Fruit fly (Drosophila melanogaster) whole organism, embryonic: ENCODE results near the gene CG7646.

Experiments used
- Abd-B ChIP-seq: fragments of 200-800 bp; sonication (Bioruptor generic); optimal IDR thresholded peaks from 2 replicates; lab custom pipeline; 2018; ENCODE audit warnings: missing biosample characterization, mild to moderate bottlenecking, missing genetic modification characterization, moderate library complexity
- Bdp1 ChIP-seq: fragments of 200-800 bp; sonication (Bioruptor generic); optimal IDR thresholded peaks from 3 replicates; lab custom pipeline; 2016; ENCODE audit warnings: missing biosample characterization, missing genetic modification characterization
- CG12236 ChIP-seq: fragments of 200-800 bp; sonication (Bioruptor generic); optimal IDR thresholded peaks from 2 replicates; lab custom pipeline; 2016; ENCODE audit warnings: missing biosample characterization, missing genetic modification characterization
- CG12659 ChIP-seq: fragments of 200-800 bp; sonication (Bioruptor generic); optimal IDR thresholded peaks from 3 replicates; lab custom pipeline; 2017; ENCODE audit warnings: mild to moderate bottlenecking, missing biosample characterization, missing genetic modification reagents, missing genetic modification characterization
- CG14014 ChIP-seq: fragments of 200-800 bp; sonication (Bioruptor generic); IDR thresholded peaks from 2 replicates; pipeline ENCODE4 v1.3.6; 2022; ENCODE audit warnings: missing biosample characterization, missing genetic modification characterization
- CG15073 ChIP-seq: fragments of 200-800 bp; sonication (Bioruptor generic); optimal IDR thresholded peaks from 2 replicates; lab custom pipeline; 2016; ENCODE audit warnings: missing biosample characterization, missing genetic modification characterization
- CG15269 ChIP-seq: fragments of 200-800 bp; sonication (Bioruptor generic); optimal IDR thresholded peaks from 2 replicates; lab custom pipeline; 2018; ENCODE audit warnings: missing biosample characterization, mild to moderate bottlenecking, missing genetic modification characterization, moderate library complexity
- CG1602 ChIP-seq: fragments of 200-800 bp; sonication (Bioruptor generic); optimal IDR thresholded peaks from 3 replicates; lab custom pipeline; 2016; ENCODE audit warnings: missing biosample characterization, missing genetic modification characterization
- CG17385 ChIP-seq: fragments of 200-800 bp; sonication (Bioruptor generic); optimal IDR thresholded peaks from 3 replicates; lab custom pipeline; 2018; ENCODE audit warnings: missing biosample characterization, mild to moderate bottlenecking, missing genetic modification characterization
- CG18619 ChIP-seq: fragments of 200-800 bp; sonication (Bioruptor generic); optimal IDR thresholded peaks from 3 replicates; lab custom pipeline; 2017; ENCODE audit warnings: missing biosample characterization, mild to moderate bottlenecking, missing genetic modification characterization
- CG2120 ChIP-seq: fragments of 200-800 bp; sonication (Bioruptor generic); optimal IDR thresholded peaks from 3 replicates; lab custom pipeline; 2016; ENCODE audit warnings: missing biosample characterization, missing genetic modification characterization
- CG2712 ChIP-seq: fragments of 200-800 bp; optimal IDR thresholded peaks from 3 replicates; lab custom pipeline; 2019; ENCODE audit warnings: missing biosample characterization, mild to moderate bottlenecking, missing genetic modification characterization, moderate library complexity
- CG3163 ChIP-seq: fragments of 200-800 bp; sonication (Bioruptor generic); optimal IDR thresholded peaks from 3 replicates; lab custom pipeline; 2016; ENCODE audit warnings: missing biosample characterization, missing genetic modification characterization
- CG3838 ChIP-seq: fragments of 200-800 bp; sonication (Bioruptor generic); optimal IDR thresholded peaks from 3 replicates; lab custom pipeline; 2016; ENCODE audit warnings: missing biosample characterization, missing genetic modification characterization
- CG43689 ChIP-seq: fragments of 200-800 bp; sonication (Bioruptor generic); IDR thresholded peaks from 2 replicates; pipeline ENCODE4 v1.3.6; 2022; ENCODE audit warnings: missing biosample characterization, missing genetic modification characterization
- CG4707 ChIP-seq: fragments of 200-800 bp; sonication (Bioruptor generic); optimal IDR thresholded peaks from 2 replicates; lab custom pipeline; 2018; ENCODE audit warnings: missing biosample characterization, mild to moderate bottlenecking, missing genetic modification characterization, moderate library complexity
- CG6654 ChIP-seq: fragments of 200-800 bp; sonication (Bioruptor generic); optimal IDR thresholded peaks from 2 replicates; lab custom pipeline; 2017; ENCODE audit warnings: missing biosample characterization, mild to moderate bottlenecking, missing genetic modification characterization
- CG7987 ChIP-seq: fragments of 200-800 bp; sonication (Bioruptor generic); optimal IDR thresholded peaks from 2 replicates; lab custom pipeline; 2018; ENCODE audit warnings: missing biosample characterization, mild to moderate bottlenecking, missing genetic modification characterization, moderate library complexity
- CG8944 ChIP-seq: fragments of 200-800 bp; sonication (Bioruptor generic); optimal IDR thresholded peaks from 3 replicates; lab custom pipeline; 2016; ENCODE audit warnings: missing biosample characterization, missing genetic modification characterization
- CoRest ChIP-seq: fragments of 200-800 bp; sonication (Bioruptor generic); optimal IDR thresholded peaks from 3 replicates; lab custom pipeline; 2018; ENCODE audit warnings: missing biosample characterization, mild to moderate bottlenecking, missing genetic modification characterization, moderate library complexity
- Dbx ChIP-seq: fragments of 200-800 bp; sonication (Bioruptor generic); IDR thresholded peaks from 3 replicates; pipeline ENCODE4 v1.3.6; 2022; ENCODE audit warnings: missing biosample characterization, missing genetic modification characterization
- Dip2 ChIP-seq: fragments of 200-800 bp; sonication (Bioruptor generic); IDR thresholded peaks from 2 replicates; pipeline ENCODE4 v1.3.6; 2022; ENCODE audit warnings: missing biosample characterization, missing genetic modification characterization
- Dip3 ChIP-seq: fragments of 200-800 bp; sonication (Bioruptor generic); optimal IDR thresholded peaks from 3 replicates; lab custom pipeline; 2016; ENCODE audit warnings: missing biosample characterization, missing genetic modification characterization
- Doc2 ChIP-seq: fragments of 200-800 bp; sonication (Bioruptor generic); IDR thresholded peaks from 2 replicates; pipeline ENCODE4 v1.3.6; 2022; ENCODE audit warnings: missing biosample characterization, missing genetic modification characterization
- HLH3B ChIP-seq: fragments of 200-800 bp; sonication (Bioruptor generic); IDR thresholded peaks from 2 replicates; pipeline ENCODE4 v1.3.6; 2022; ENCODE audit warnings: missing biosample characterization, missing genetic modification characterization
- HLHmδ ChIP-seq: fragments of 200-800 bp; sonication (Bioruptor generic); optimal IDR thresholded peaks from 2 replicates; lab custom pipeline; 2018; ENCODE audit warnings: missing biosample characterization, mild to moderate bottlenecking, missing genetic modification characterization, moderate library complexity
- Hr39 ChIP-seq: fragments of >200 bp; optimal IDR thresholded peaks from 2 replicates; lab custom pipeline; 2017
- Hsf ChIP-seq: fragments of 200-800 bp; sonication (Bioruptor generic); optimal IDR thresholded peaks from 3 replicates; lab custom pipeline; 2016; ENCODE audit warnings: missing biosample characterization, missing genetic modification characterization
- Kr ChIP-seq: fragments of 200-800 bp; sonication (Bioruptor generic); optimal IDR thresholded peaks from 2 replicates; lab custom pipeline; 2017; ENCODE audit warnings: missing biosample characterization, mild to moderate bottlenecking, missing genetic modification characterization
- Lpt ChIP-seq: fragments of >200 bp; optimal IDR thresholded peaks from 2 replicates; lab custom pipeline; 2018; ENCODE audit warnings: missing biosample characterization, missing genetic modification characterization
- MBD-R2 ChIP-seq: fragments of 200-800 bp; sonication (Bioruptor generic); IDR thresholded peaks from 2 replicates; pipeline ENCODE4 v1.3.6; 2022; ENCODE audit warnings: missing biosample characterization, missing genetic modification characterization
- Nf-YB ChIP-seq: fragments of 200-800 bp; sonication (Bioruptor generic); optimal IDR thresholded peaks from 3 replicates; lab custom pipeline; 2019; ENCODE audit warnings: missing biosample characterization, mild to moderate bottlenecking, missing genetic modification characterization, moderate library complexity
- Nf-YC ChIP-seq: fragments of 200-800 bp; optimal IDR thresholded peaks from 3 replicates; lab custom pipeline; 2019; ENCODE audit warnings: missing biosample characterization, mild to moderate bottlenecking, missing genetic modification characterization, moderate library complexity
- NfI ChIP-seq: fragments of 200-800 bp; sonication (Bioruptor generic); optimal IDR thresholded peaks from 3 replicates; lab custom pipeline; 2018; ENCODE audit warnings: missing biosample characterization, mild to moderate bottlenecking, missing genetic modification characterization, moderate library complexity
- Taf1 ChIP-seq: fragments of 200-800 bp; sonication (Bioruptor generic); IDR thresholded peaks from 2 replicates; pipeline ENCODE4 v1.3.6; 2022; ENCODE audit warnings: missing biosample characterization, missing genetic modification characterization
- Usf ChIP-seq: fragments of 200-800 bp; sonication (Bioruptor generic); optimal IDR thresholded peaks from 2 replicates; lab custom pipeline; 2017; ENCODE audit warnings: missing genotype, missing biosample characterization, missing genetic modification characterization
- ato ChIP-seq: fragments of 200-800 bp; sonication (Bioruptor generic); IDR thresholded peaks from 2 replicates; pipeline ENCODE4 v1.3.6; 2022; ENCODE audit warnings: missing biosample characterization, missing genetic modification characterization; ENCODE audit not compliant: partially characterized antibody
- dmrt11E ChIP-seq: fragments of 200-800 bp; sonication (Bioruptor generic); optimal IDR thresholded peaks from 3 replicates; lab custom pipeline; 2018; ENCODE audit warnings: missing biosample characterization, mild to moderate bottlenecking, missing genetic modification characterization, moderate library complexity
- dysf ChIP-seq: fragments of 200-800 bp; sonication (Bioruptor generic); IDR thresholded peaks from 3 replicates; pipeline ENCODE4 v1.3.6; 2022; ENCODE audit warnings: missing biosample characterization, missing genetic modification characterization
- emc ChIP-seq: fragments of 200-800 bp; sonication (Bioruptor generic); optimal IDR thresholded peaks from 2 replicates; lab custom pipeline; 2016; ENCODE audit warnings: missing biosample characterization, missing genetic modification characterization
- fd102C ChIP-seq: fragments of 200-800 bp; sonication (Bioruptor generic); optimal IDR thresholded peaks from 2 replicates; lab custom pipeline; 2018; ENCODE audit warnings: missing biosample characterization, mild to moderate bottlenecking, missing genetic modification characterization, moderate library complexity
- gsb ChIP-seq: fragments of 200-800 bp; sonication (Bioruptor generic); IDR thresholded peaks from 2 replicates; pipeline ENCODE4 v1.3.6; 2022; ENCODE audit warnings: missing biosample characterization, missing genetic modification characterization
- jumu ChIP-seq: fragments of 200-800 bp; sonication (Bioruptor generic); optimal IDR thresholded peaks from 3 replicates; lab custom pipeline; 2016; ENCODE audit warnings: missing biosample characterization, missing genetic modification characterization
- nerfin-1 ChIP-seq: fragments of 200-800 bp; sonication (Bioruptor generic); optimal IDR thresholded peaks from 3 replicates; lab custom pipeline; 2019; ENCODE audit warnings: missing biosample characterization, mild to moderate bottlenecking, missing genetic modification characterization, moderate library complexity
- pho ChIP-seq: fragments of 200-800 bp; sonication (Bioruptor generic); optimal IDR thresholded peaks from 2 replicates; lab custom pipeline; 2016; ENCODE audit warnings: missing biosample characterization, missing genetic modification characterization
- ro ChIP-seq: fragments of 200-800 bp; sonication (Bioruptor generic); IDR thresholded peaks from 2 replicates; pipeline ENCODE4 v1.3.6; 2022; ENCODE audit warnings: missing biosample characterization, missing genetic modification characterization
- sd ChIP-seq: fragments of 200-800 bp; sonication (Bioruptor generic); optimal IDR thresholded peaks from 3 replicates; lab custom pipeline; 2018; ENCODE audit warnings: missing biosample characterization, mild to moderate bottlenecking, missing genetic modification characterization, moderate library complexity
- twi ChIP-seq: fragments of 200-800 bp; optimal IDR thresholded peaks from 2 replicates; lab custom pipeline; 2019; ENCODE audit warnings: missing biosample characterization, mild to moderate bottlenecking, missing genetic modification characterization, moderate library complexity
- vnd ChIP-seq: fragments of 200-800 bp; sonication (Bioruptor generic); IDR thresholded peaks from 3 replicates; pipeline ENCODE4 v1.3.6; 2022; ENCODE audit warnings: missing biosample characterization, missing genetic modification characterization; ENCODE audit not compliant: partially characterized antibody
- zf30C ChIP-seq: fragments of 200-800 bp; sonication (Bioruptor generic); optimal IDR thresholded peaks from 3 replicates; lab custom pipeline; 2018; ENCODE audit warnings: missing biosample characterization, mild to moderate bottlenecking, missing genetic modification characterization

The CG7646 gene

DNA sequence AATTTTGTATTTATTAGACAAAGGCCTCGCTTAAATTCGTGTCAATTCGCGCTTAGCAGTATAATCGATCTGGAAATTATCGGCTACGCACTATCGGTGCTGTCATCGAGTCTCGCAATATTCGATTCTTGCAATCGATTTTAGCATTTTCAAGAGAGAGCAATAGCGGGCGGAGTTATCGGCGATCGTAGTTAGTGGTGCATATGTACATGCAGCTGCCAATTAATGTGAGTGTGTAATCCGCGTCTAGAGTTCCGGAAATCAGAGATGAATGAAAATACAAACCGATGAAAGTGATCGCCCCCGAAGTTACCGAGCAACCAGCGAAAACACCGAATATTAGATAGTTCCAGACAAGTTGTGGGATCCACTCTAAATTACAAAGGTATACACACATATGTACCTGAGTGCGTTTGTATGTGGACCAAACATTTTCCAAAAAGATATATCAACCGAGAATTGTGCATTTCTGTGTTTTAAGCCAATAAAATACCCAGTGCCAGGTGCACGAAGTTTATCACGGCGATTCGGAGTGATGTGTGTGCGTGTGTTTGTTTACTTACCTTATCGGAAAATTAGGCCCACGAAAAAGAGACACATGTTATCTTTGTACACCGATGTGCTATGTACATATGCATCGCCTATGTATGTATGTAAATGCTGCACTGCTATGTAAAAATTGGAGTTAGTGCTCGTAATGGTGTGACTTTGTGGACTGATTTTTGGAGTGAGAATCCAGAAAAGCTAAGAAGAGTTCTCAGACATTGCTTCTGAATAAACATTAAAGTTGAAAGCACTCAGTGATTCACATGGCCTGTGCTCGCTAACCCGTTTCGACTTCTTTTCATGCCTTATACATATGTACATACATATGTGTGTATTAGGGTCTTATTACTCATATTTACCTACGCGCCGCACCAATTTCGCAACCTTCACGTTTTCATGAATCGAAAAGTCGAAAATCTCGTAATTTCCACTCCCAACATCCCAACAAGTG, 14.9 kb downstream of the CG7646 start (continued):
- no peak for TF ChIP-seq CG17385
- no peak for TF ChIP-seq CG15073 (GFP tag; lab: Kevin White, UChicago)
- no peak for TF ChIP-seq CG6654 (GFP tag; lab: Kevin White, UChicago)
- TF ChIP-seq CG3163 (GFP tag; lab: Kevin White, UChicago): no peak
- peak; percentile 81 for TF ChIP-seq HLHmδ (GFP tag; lab: Kevin White, UChicago)
- TF ChIP-seq CG43689 (GFP tag; lab: Robert Waterston, UW): no peak
- no peak for TF ChIP-seq CG4707 (GFP tag; lab: Kevin White, UChicago)
- peak; percentile 41 for TF ChIP-seq CG12659
- no peak for TF ChIP-seq Dip2 (GFP tag; lab: Robert Waterston, UW)
- peak; percentile 100 for TF ChIP-seq ato (GFP tag; lab: Robert Waterston, UW)
- TF ChIP-seq Doc2 (GFP tag; lab: Robert Waterston, UW): no peak
- TF ChIP-seq Abd-B (GFP tag; lab: Kevin White, UChicago): no peak
- TF ChIP-seq Usf (GFP tag; lab: Kevin White, UChicago): no peak
- no peak for TF ChIP-seq ro (GFP tag; lab: Robert Waterston, UW)
- TF ChIP-seq Dip3 (GFP tag; lab: Kevin White, UChicago): no peak
- no peak for TF ChIP-seq Nf-YB (GFP tag; lab: Kevin White, UChicago)
- TF ChIP-seq CG3838 (GFP tag; lab: Kevin White, UChicago): no peak
- TF ChIP-seq Bdp1 (GFP tag; lab: Kevin White, UChicago): no peak
- no peak for TF ChIP-seq sd (tag; lab: Kevin White, UChicago)
- TF ChIP-seq nerfin-1 (tag; lab: Kevin White, UChicago): no peak
- no peak for TF ChIP-seq CG8944 (GFP tag; lab: Kevin White, UChicago)
- no peak for TF ChIP-seq MBD-R2 (GFP tag; lab: Robert Waterston, UW)
- no peak for TF ChIP-seq Hsf (GFP tag; lab: Kevin White, UChicago)
- no peak for TF ChIP-seq CG12236 (GFP tag; lab: Kevin White, UChicago)
- no peak for TF ChIP-seq emc (GFP tag; lab: Kevin White, UChicago)
- peak; percentile 82 for TF ChIP-seq twi (tag; lab: Kevin White, UChicago)
- no peak for TF ChIP-seq zf30C
- TF ChIP-seq Lpt (GFP tag; lab: Kevin White, UChicago): no peak
- TF ChIP-seq fd102C (GFP tag; lab: Kevin White, UChicago): no peak
- no peak for TF ChIP-seq CoRest
- no peak for TF ChIP-seq Nf-YC (tag; lab: Kevin White, UChicago)
- TF ChIP-seq NfI: no peak
- no peak for TF ChIP-seq dysf (GFP tag; lab: Robert Waterston, UW)
- TF ChIP-seq CG18619 (GFP tag; lab: Kevin White, UChicago): no peak
- no peak for TF ChIP-seq CG2120
- TF ChIP-seq HLH3B (GFP tag; lab: Robert Waterston, UW): no peak
- TF ChIP-seq CG15269: no peak
- no peak for TF ChIP-seq Kr (GFP tag; lab: Kevin White, UChicago)
- no peak for TF ChIP-seq Hr39
- TF ChIP-seq CG1602 (GFP tag; lab: Kevin White, UChicago): no peak
- TF ChIP-seq vnd (GFP tag; lab: Robert Waterston, UW): peak; percentile 96
- TF ChIP-seq CG2712: no peak
- no peak for TF ChIP-seq dmrt11E (tag; lab: Kevin White, UChicago)
- no peak for TF ChIP-seq pho (GFP tag; lab: Kevin White, UChicago)
- no peak for TF ChIP-seq Taf1 (GFP tag; lab: Robert Waterston, UW)
- peak; percentile 61 for TF ChIP-seq CG7987 (GFP tag; lab: Kevin White, UChicago)
- TF ChIP-seq jumu (GFP tag; lab: Kevin White, UChicago): no peak
- no peak for TF ChIP-seq CG14014 (GFP tag; lab: Robert Waterston, UW)
- no peak for TF ChIP-seq Dbx (GFP tag; lab: Robert Waterston, UW)
- no peak for TF ChIP-seq gsb (GFP tag; lab: Robert Waterston, UW)
